Worm (Caenorhabditis elegans) whole organism, young adult: ENCODE data around the gene R08D7.7.

Experiments
- F23B12.7 ChIP-seq: sonication (generic microtip); optimal IDR thresholded peaks from 2 replicates; lab custom pipeline; 2017; ENCODE audit warnings: missing genetic modification characterization, mild to moderate bottlenecking, missing compliant biosample characterization, antibody characterized with exemption, moderate library complexity; ENCODE audit not compliant: insufficient read depth
- F49E8.2 ChIP-seq: sonication (generic microtip); optimal IDR thresholded peaks from 3 replicates; lab custom pipeline; 2017; ENCODE audit warnings: missing genetic modification characterization, mild to moderate bottlenecking, missing compliant biosample characterization, antibody characterized with exemption, moderate library complexity; ENCODE audit not compliant: insufficient read depth
- F55B11.4 ChIP-seq: sonication (generic microtip); optimal IDR thresholded peaks from 2 replicates; lab custom pipeline; 2016; ENCODE audit warnings: missing compliant biosample characterization, missing genetic modification characterization, borderline replicate concordance; ENCODE audit not compliant: insufficient read depth
- F57A8.1 ChIP-seq: fragments of 200-800 bp; sonication (Bioruptor generic); optimal IDR thresholded peaks from 2 replicates; lab custom pipeline; 2018; ENCODE audit warnings: mild to moderate bottlenecking, missing genetic modification characterization, moderate library complexity, missing compliant biosample characterization
- F57C9.4 ChIP-seq: sonication (generic microtip); optimal IDR thresholded peaks from 2 replicates; lab custom pipeline; 2017; ENCODE audit warnings: mild to moderate bottlenecking, missing genetic modification characterization, missing compliant biosample characterization
- K11D2.4 ChIP-seq: fragments of 200-800 bp; sonication (Bioruptor generic); IDR thresholded peaks from 2 replicates; pipeline ENCODE4 v1.3.6; 2022; ENCODE audit warnings: missing genetic modification reagents, missing genetic modification characterization, missing compliant biosample characterization
- Y53G8AR.9 ChIP-seq: fragments of 200-800 bp; sonication (Bioruptor generic); conservative IDR thresholded peaks from 2 replicates; pipeline ENCODE4 v1.3.6; 2022; ENCODE audit warnings: missing genetic modification reagents, missing genetic modification characterization, missing compliant biosample characterization
- ZK185.1 ChIP-seq: sonication (generic microtip); optimal IDR thresholded peaks from 2 replicates; lab custom pipeline; 2016; ENCODE audit warnings: mild to moderate bottlenecking, missing genetic modification characterization, missing compliant biosample characterization; ENCODE audit not compliant: poor library complexity, severe bottlenecking
- ama-1 ChIP-seq, 3 experiments: fragments of 150-350 bp in 1 of 3; sonication (generic microtip) in 2 of 3; optimal IDR thresholded peaks; 2 replicates each; lab custom pipeline; 2014 to 2018; ENCODE audit warnings: missing biosample characterization in 2 of 3, missing genetic modification characterization in 2 of 3, missing genetic modification reagents in 2 of 3
- atf-7 ChIP-seq: sonication (generic microtip); optimal IDR thresholded peaks from 2 replicates; lab custom pipeline; 2017; ENCODE audit warnings: mild to moderate bottlenecking, missing genetic modification characterization, missing compliant biosample characterization
- bed-1 ChIP-seq: fragments of 200-800 bp; sonication (Bioruptor generic); IDR thresholded peaks from 2 replicates; pipeline ENCODE4 v1.3.6; 2022; ENCODE audit warnings: missing genetic modification reagents, missing genetic modification characterization, missing compliant biosample characterization
- cebp-1 ChIP-seq, 2 experiments: fragments of 200-800 bp in 1 of 2; sonication (Bioruptor generic) in 1 of 2; sonication (generic microtip) in 1 of 2; IDR thresholded peaks in 1 of 2; optimal IDR thresholded peaks in 1 of 2; 2 replicates each; pipeline versions ENCODE4 v1.3.6 to Lab custom; 2017 to 2022; ENCODE audit warnings: missing compliant biosample characterization in 2 of 2, missing genetic modification characterization in 2 of 2, mild to moderate bottlenecking in 1 of 2, missing genetic modification reagents in 1 of 2, moderate library complexity in 1 of 2
- ceh-100 ChIP-seq: fragments of 200-800 bp; sonication (Bioruptor generic); IDR thresholded peaks from 2 replicates; pipeline ENCODE4 v1.3.6; 2022; ENCODE audit warnings: missing genetic modification reagents, missing genetic modification characterization, missing compliant biosample characterization
- ceh-58 ChIP-seq: fragments of 200-800 bp; sonication (Bioruptor generic); IDR thresholded peaks from 2 replicates; pipeline ENCODE4 v1.3.6; 2022; ENCODE audit warnings: missing genetic modification characterization, missing compliant biosample characterization
- ceh-91 ChIP-seq: fragments of 200-800 bp; sonication (Bioruptor generic); IDR thresholded peaks from 2 replicates; pipeline ENCODE4 v1.3.6; 2022; ENCODE audit warnings: missing genetic modification reagents, missing genetic modification characterization, missing compliant biosample characterization
- egl-18 ChIP-seq: fragments of 200-800 bp; sonication (Bioruptor generic); IDR thresholded peaks from 2 replicates; pipeline ENCODE4 v1.3.6; 2022; ENCODE audit warnings: missing genetic modification reagents, missing genetic modification characterization, missing compliant biosample characterization
- egrh-3 ChIP-seq: fragments of 200-800 bp; sonication (Bioruptor generic); IDR thresholded peaks from 2 replicates; pipeline ENCODE4 v1.3.6; 2022; ENCODE audit warnings: missing genetic modification reagents, missing genetic modification characterization, missing compliant biosample characterization
- ekl-4 ChIP-seq: fragments of 200-800 bp; sonication (Bioruptor generic); IDR thresholded peaks from 2 replicates; pipeline ENCODE4 v1.3.6; 2022; ENCODE audit warnings: missing genetic modification reagents, missing genetic modification characterization, missing compliant biosample characterization
- ets-4 ChIP-seq: fragments of 200-800 bp; sonication (Bioruptor generic); optimal IDR thresholded peaks from 2 replicates; lab custom pipeline; 2018; ENCODE audit warnings: mild to moderate bottlenecking, missing genetic modification characterization, missing compliant biosample characterization
- hlh-12 ChIP-seq: sonication (generic microtip); optimal IDR thresholded peaks from 2 replicates; lab custom pipeline; 2016; ENCODE audit warnings: missing genetic modification characterization, missing compliant biosample characterization
- hlh-26 ChIP-seq: fragments of 200-800 bp; sonication (Bioruptor generic); conservative IDR thresholded peaks from 2 replicates; pipeline ENCODE4 v1.3.6; 2022; ENCODE audit warnings: missing genetic modification reagents, missing genetic modification characterization, missing compliant biosample characterization
- hmg-20 ChIP-seq: fragments of 200-800 bp; sonication (Bioruptor generic); IDR thresholded peaks from 2 replicates; pipeline ENCODE4 v1.3.6; 2022; ENCODE audit warnings: missing genetic modification reagents, missing genetic modification characterization, missing compliant biosample characterization
- lag-1 ChIP-seq: fragments of 200-800 bp; sonication (Bioruptor generic); IDR thresholded peaks from 2 replicates; pipeline ENCODE4 v1.3.6; 2022; ENCODE audit warnings: missing genetic modification reagents, missing genetic modification characterization, missing compliant biosample characterization
- lin-35 ChIP-seq, 3 experiments: fragments of 150-350 bp in 2 of 3; sonication (generic microtip) in 1 of 3; optimal IDR thresholded peaks; 2 replicates each; lab custom pipeline; 2014 to 2018; ENCODE audit warnings: missing biosample characterization in 3 of 3, missing genetic modification characterization in 3 of 3, missing genetic modification reagents in 3 of 3
- lin-40 ChIP-seq: sonication (generic microtip); optimal IDR thresholded peaks from 2 replicates; lab custom pipeline; 2016; ENCODE audit warnings: missing genetic modification characterization, mild to moderate bottlenecking, missing compliant biosample characterization, missing genotype, missing genetic modification reagents
- lir-1 ChIP-seq: fragments of 200-800 bp; sonication (Bioruptor generic); conservative IDR thresholded peaks from 2 replicates; pipeline ENCODE4 v1.3.6; 2022; ENCODE audit warnings: missing genetic modification reagents, missing genetic modification characterization, missing compliant biosample characterization
- mes-4 ChIP-seq: sonication (generic microtip); optimal IDR thresholded peaks from 2 replicates; lab custom pipeline; 2016; ENCODE audit warnings: missing genotype, missing genetic modification characterization, missing compliant biosample characterization
- nfyb-1 ChIP-seq: fragments of 200-800 bp; sonication (Bioruptor generic); IDR thresholded peaks from 2 replicates; pipeline ENCODE4 v1.3.6; 2022; ENCODE audit warnings: missing genetic modification reagents, missing genetic modification characterization, missing compliant biosample characterization
- nhr-120 ChIP-seq: fragments of 200-800 bp; sonication (Bioruptor generic); IDR thresholded peaks from 2 replicates; pipeline ENCODE4 v1.3.6; 2022; ENCODE audit warnings: missing genetic modification characterization, missing compliant biosample characterization
- nhr-179 ChIP-seq: sonication (generic microtip); optimal IDR thresholded peaks from 2 replicates; lab custom pipeline; 2016; ENCODE audit warnings: mild to moderate bottlenecking, missing genetic modification characterization, missing compliant biosample characterization
- nhr-80 ChIP-seq: sonication (generic microtip); optimal IDR thresholded peaks from 2 replicates; lab custom pipeline; 2016; ENCODE audit warnings: missing genetic modification characterization, missing compliant biosample characterization
- pbrm-1 ChIP-seq: fragments of 200-800 bp; sonication (Bioruptor generic); IDR thresholded peaks from 2 replicates; pipeline ENCODE4 v1.3.6; 2022; ENCODE audit warnings: missing genetic modification reagents, missing genetic modification characterization, missing compliant biosample characterization
- rcor-1 ChIP-seq: fragments of 200-800 bp; sonication (Bioruptor generic); IDR thresholded peaks from 2 replicates; pipeline ENCODE4 v1.3.6; 2022; ENCODE audit warnings: missing genetic modification reagents, missing genetic modification characterization, missing compliant biosample characterization
- rec-8 ChIP-seq, 2 experiments: sonication (generic microtip); optimal IDR thresholded peaks; 2 replicates each; lab custom pipeline; 2016; ENCODE audit warnings: mild to moderate bottlenecking in 2 of 2, missing genetic modification characterization in 2 of 2, missing genetic modification reagents in 2 of 2, missing genotype in 2 of 2, missing biosample characterization in 1 of 2, missing compliant biosample characterization in 1 of 2, moderate library complexity in 1 of 2
- snpc-3.4 ChIP-seq: sonication (generic microtip); optimal IDR thresholded peaks from 2 replicates; lab custom pipeline; 2017; ENCODE audit warnings: missing genetic modification characterization, mild to moderate bottlenecking, missing compliant biosample characterization, antibody characterized with exemption, moderate library complexity, missing genotype, missing genetic modification reagents
- snpc-4 ChIP-seq, 5 experiments: fragments of 150-350 bp in 1 of 5; sonication (generic microtip) in 4 of 5; optimal IDR thresholded peaks; 2 replicates each; lab custom pipeline; 2014 to 2018; ENCODE audit warnings: missing genetic modification characterization in 5 of 5, missing biosample characterization in 3 of 5, antibody characterized with exemption in 2 of 5, mild to moderate bottlenecking in 2 of 5, missing compliant biosample characterization in 2 of 5, missing genotype in 2 of 5, moderate library complexity in 2 of 5, missing genetic modification reagents in 1 of 5
- somi-1 ChIP-seq: fragments of 200-800 bp; sonication (Bioruptor generic); optimal IDR thresholded peaks from 2 replicates; lab custom pipeline; 2018; ENCODE audit warnings: mild to moderate bottlenecking, missing genetic modification characterization, missing compliant biosample characterization
- tlf-1 ChIP-seq: fragments of 200-800 bp; sonication (Bioruptor generic); optimal IDR thresholded peaks from 2 replicates; lab custom pipeline; 2018; ENCODE audit warnings: mild to moderate bottlenecking, missing genetic modification characterization, missing compliant biosample characterization
- ztf-26 ChIP-seq: sonication (generic microtip); optimal IDR thresholded peaks from 2 replicates; lab custom pipeline; 2017; ENCODE audit warnings: missing genetic modification characterization, missing compliant biosample characterization

The R08D7.7 gene

ce11 chrIII:9012309-9012708 lies 22.5 kb downstream of the R08D7.7 start, which contains the start of gene F59B2.9:
TSS of gene F59B2.9 (minus strand) at chrIII:9012409.
- TF ChIP-seq hlh-26 = no peak
- TF ChIP-seq Y53G8AR.9 (GFP tag; lab: Robert Waterston, UW) = no peak
- TF ChIP-seq ets-4 = no peak
- TF ChIP-seq F57C9.4 (tag; lab: Kevin White, UChicago) = no peak
- TF ChIP-seq lir-1 = no peak

ce11 chrIII:9017181-9017651 lies 27.4 kb downstream of the R08D7.7 start, which contains the start of gene F59B2.12:
TSS of gene F59B2.12 (plus strand) at chrIII:9017601.
- TF ChIP-seq nhr-120 (GFP tag; lab: Robert Waterston, UW) (no peak), ceh-58 (no peak), hlh-12 (tag; lab: Kevin White, UChicago) (no peak), lir-1 (no peak), ekl-4 (GFP tag; lab: Robert Waterston, UW) (no peak), lag-1 (GFP tag; lab: Robert Waterston, UW) (no peak), snpc-3.4 (tag; lab: Kevin White, UChicago) (no peak), nhr-179 (tag; lab: Kevin White, UChicago) (no peak), ets-4 (no peak), hmg-20 (GFP tag; lab: Robert Waterston, UW) (no peak), lin-35 (GFP tag; optimal IDR thresholded peaks at IDR 0.05; lab: Kevin White, UChicago) (no peak), ama-1 (optimal IDR thresholded peaks at IDR 0.05; lab: Kevin White, UChicago) (no peak), ama-1 (GFP tag; optimal IDR thresholded peaks at IDR 0.05; lab: Kevin White, UChicago) (no peak), rec-8 (tag; optimal IDR thresholded peaks at IDR 0.05; lab: Kevin White, UChicago) (no peak), nhr-80 (tag; lab: Kevin White, UChicago) (no peak), bed-1 (GFP tag; lab: Robert Waterston, UW) (no peak), somi-1 (GFP tag; lab: Kevin White, UChicago) (no peak), Y53G8AR.9 (GFP tag; lab: Robert Waterston, UW) (no peak)

ce11 chrIII:9022535-9022934 lies 32.7 kb downstream of the R08D7.7 start, which contains the start of gene F59B2.14:
TSS of gene F59B2.14 (minus strand) at chrIII:9022635.
- TF ChIP-seq ztf-26 (tag; lab: Kevin White, UChicago) (no peak), pbrm-1 (GFP tag; lab: Robert Waterston, UW) (no peak), cebp-1 (GFP tag; IDR thresholded peaks at IDR 0.05; lab: Robert Waterston, UW) (no peak), cebp-1 (tag; optimal IDR thresholded peaks at IDR 0.05; lab: Kevin White, UChicago) (no peak), ceh-91 (GFP tag; lab: Robert Waterston, UW) (no peak), Y53G8AR.9 (GFP tag; lab: Robert Waterston, UW) (no peak), egrh-3 (GFP tag; lab: Robert Waterston, UW) (no peak), K11D2.4 (GFP tag; lab: Robert Waterston, UW) (no peak)
- TF ChIP-seq, all 124 proteins: peak for 0

ce11 chrIII:9023601-9024000 lies 33.7 kb downstream of the R08D7.7 start:
- TF ChIP-seq ceh-91 (GFP tag; lab: Robert Waterston, UW) (no peak), mes-4 (no peak), atf-7 (tag; lab: Kevin White, UChicago) (no peak), F49E8.2 (tag; lab: Kevin White, UChicago) (no peak)

- no peak for TF ChIP-seq egl-18 (GFP tag; lab: Robert Waterston, UW)
- no peak for TF ChIP-seq ceh-100
- TF ChIP-seq F57A8.1 (GFP tag; lab: Kevin White, UChicago) = no peak
- TF ChIP-seq F23B12.7 (tag; lab: Kevin White, UChicago) = no peak
- no peak for TF ChIP-seq lin-40 (tag; lab: Kevin White, UChicago)
- TF ChIP-seq mes-4 = no peak
- TF ChIP-seq nfyb-1 = no peak
- TF ChIP-seq lir-1 = no peak
- TF ChIP-seq F55B11.4 (tag; lab: Kevin White, UChicago) = no peak
- no peak for TF ChIP-seq ZK185.1 (tag; lab: Kevin White, UChicago)
- no peak for TF ChIP-seq rcor-1 (GFP tag; lab: Robert Waterston, UW)
- no peak for TF ChIP-seq snpc-4 (GFP tag; optimal IDR thresholded peaks at IDR 0.05; lab: Kevin White, UChicago)
- TF ChIP-seq snpc-4 (tag; optimal IDR thresholded peaks at IDR 0.05; lab: Kevin White, UChicago) = no peak
- no peak for TF ChIP-seq tlf-1 (GFP tag; lab: Kevin White, UChicago)
- TF ChIP-seq atf-7 (tag; lab: Kevin White, UChicago) = no peak
- no peak for TF ChIP-seq nhr-179 (tag; lab: Kevin White, UChicago)
Observed at ce11 chrIII:9026951-9027350, 37.1 kb downstream of the R08D7.7 start, which contains the start of gene F59B2.13. TSS of gene F59B2.13 (minus strand) at chrIII:9027051.
